Worm (Caenorhabditis elegans): ENCODE data around the gene C27F2.4.

- TF ChIP-seq B0310.2 (tag; optimal IDR thresholded peaks at IDR 0.05) (no peak), ama-1 (optimal IDR thresholded peaks at IDR 0.05) (no peak), tbx-11 (GFP tag; IDR thresholded peaks at IDR 0.05) (no peak), aly-1 (tag; optimal IDR thresholded peaks at IDR 0.05) (no peak), scrt-1 (GFP tag; IDR thresholded peaks at IDR 0.05) (no peak), ets-7 (tag; optimal IDR thresholded peaks at IDR 0.05) (no peak)
Measured at ce11 chrIII:4939267-4939666, 20.8 kb downstream of the C27F2.4 start, which contains the start of gene rpb-2.
